Fruit fly (Drosophila melanogaster) whole organism, adult: Measurements from ENCODE around the gene RpS27A.
A peak's percentile ranks its signal among the peaks of the same experiment; 100 is the strongest.

Experiments used
- CG11617 ChIP-seq: fragments of 200-800 bp; sonication (Bioruptor generic); optimal IDR thresholded peaks from 2 replicates; lab custom pipeline; 2017; ENCODE audit warnings: mild to moderate bottlenecking, missing biosample characterization, missing genetic modification reagents, missing genetic modification characterization
- CG12768 ChIP-seq: fragments of 200-800 bp; sonication (Bioruptor generic); optimal IDR thresholded peaks from 2 replicates; lab custom pipeline; 2017; ENCODE audit warnings: missing biosample characterization, missing genetic modification characterization, mild to moderate bottlenecking, moderate library complexity, missing genetic modification reagents
- CG14711 ChIP-seq: fragments of 200-800 bp; sonication (Bioruptor generic); optimal IDR thresholded peaks from 2 replicates; lab custom pipeline; 2018; ENCODE audit warnings: missing biosample characterization, mild to moderate bottlenecking, missing genetic modification characterization, moderate library complexity
- CG1620 ChIP-seq: fragments of 200-800 bp; sonication (Bioruptor generic); optimal IDR thresholded peaks from 2 replicates; lab custom pipeline; 2016; ENCODE audit warnings: missing biosample characterization, missing genetic modification characterization
- CG33017 ChIP-seq: fragments of 200-800 bp; sonication (Bioruptor generic); optimal IDR thresholded peaks from 2 replicates; lab custom pipeline; 2018; ENCODE audit warnings: missing biosample characterization, mild to moderate bottlenecking, missing genetic modification characterization, moderate library complexity
- CG5204 ChIP-seq: fragments of 200-800 bp; sonication (Bioruptor generic); optimal IDR thresholded peaks from 2 replicates; lab custom pipeline; 2016; ENCODE audit warnings: missing biosample characterization, missing genetic modification characterization
- CG7045 ChIP-seq: fragments of 200-800 bp; sonication (Bioruptor generic); optimal IDR thresholded peaks from 2 replicates; lab custom pipeline; 2017; ENCODE audit warnings: missing biosample characterization, mild to moderate bottlenecking, missing genetic modification characterization
- CG7101 ChIP-seq: fragments of 200-800 bp; sonication (Bioruptor generic); optimal IDR thresholded peaks from 2 replicates; lab custom pipeline; 2018; ENCODE audit warnings: missing biosample characterization, mild to moderate bottlenecking, missing genetic modification characterization, moderate library complexity
- Clk ChIP-seq: fragments of 200-800 bp; sonication (Bioruptor generic); optimal IDR thresholded peaks from 2 replicates; lab custom pipeline; 2017; ENCODE audit warnings: missing biosample characterization, missing genetic modification characterization
- Crg-1 ChIP-seq: fragments of 200-800 bp; sonication (Bioruptor generic); optimal IDR thresholded peaks from 2 replicates; lab custom pipeline; 2016; ENCODE audit warnings: missing biosample characterization, missing genetic modification characterization
- Hr96 ChIP-seq: fragments of 200-800 bp; sonication (Bioruptor generic); optimal IDR thresholded peaks from 2 replicates; lab custom pipeline; 2016; ENCODE audit warnings: missing biosample characterization, missing genetic modification characterization
- Mnt ChIP-seq: fragments of 200-800 bp; sonication (Bioruptor generic); optimal IDR thresholded peaks from 2 replicates; lab custom pipeline; 2016; ENCODE audit warnings: missing biosample characterization, mild to moderate bottlenecking, missing genetic modification characterization
- bab1 ChIP-seq: fragments of 200-800 bp; sonication (Bioruptor generic); optimal IDR thresholded peaks from 3 replicates; lab custom pipeline; 2019; ENCODE audit warnings: missing biosample characterization, mild to moderate bottlenecking, missing genetic modification characterization, moderate library complexity
- cic ChIP-seq: fragments of 200-800 bp; sonication (Bioruptor generic); optimal IDR thresholded peaks from 2 replicates; lab custom pipeline; 2017; ENCODE audit warnings: missing biosample characterization, mild to moderate bottlenecking, missing genetic modification characterization, moderate library complexity
- cnc ChIP-seq, 2 experiments: fragments of >200 bp; optimal IDR thresholded peaks; 2 replicates each; lab custom pipeline; 2017
- kay ChIP-seq: fragments of 200-800 bp; sonication (Bioruptor generic); peaks from one replicate; lab custom pipeline; 2016; ENCODE audit warnings: missing biosample characterization, missing genetic modification characterization, borderline replicate concordance
- ovo ChIP-seq: fragments of 200-800 bp; sonication (Bioruptor generic); optimal IDR thresholded peaks from 2 replicates; lab custom pipeline; 2016; ENCODE audit warnings: missing biosample characterization, missing genetic modification characterization
- pad ChIP-seq: fragments of 200-800 bp; sonication (Bioruptor generic); optimal IDR thresholded peaks from 3 replicates; lab custom pipeline; 2017; ENCODE audit warnings: missing biosample characterization, missing genetic modification characterization, mild to moderate bottlenecking, moderate library complexity, missing genetic modification reagents
- tj ChIP-seq: fragments of 200-800 bp; sonication (Bioruptor generic); optimal IDR thresholded peaks from 3 replicates; lab custom pipeline; 2017; ENCODE audit warnings: missing biosample characterization, mild to moderate bottlenecking, missing genetic modification characterization, moderate library complexity
- toe ChIP-seq: fragments of 200-800 bp; sonication (Bioruptor generic); optimal IDR thresholded peaks from 2 replicates; lab custom pipeline; 2016; ENCODE audit warnings: missing biosample characterization, missing genetic modification characterization

Gene RpS27A

dm6 chr2L:10413251-10414127 is 5.3 kb downstream of the RpS27A start, which contains the start of the genes CG5355 and Klp31E:
Gene CG5355, minus strand, starts transcription at chr2L:10413463.
Gene Klp31E, plus strand, starts transcription at chr2L:10414017.
- peak; percentile 31 for TF ChIP-seq Clk (GFP tag; lab: Kevin White, UChicago)
- peak; percentile 78 for TF ChIP-seq CG11617 (GFP tag; lab: Kevin White, UChicago)
- TF ChIP-seq bab1 (GFP tag; lab: Kevin White, UChicago) = no peak
- peak; percentile 61 for TF ChIP-seq CG12768
- TF ChIP-seq tj (GFP tag; lab: Kevin White, UChicago) = peak; percentile 39
- peak; percentile 33 for TF ChIP-seq Mnt (GFP tag; lab: Kevin White, UChicago)
- no peak for TF ChIP-seq ovo (GFP tag; lab: Kevin White, UChicago)
- TF ChIP-seq cnc (optimal IDR thresholded peaks at IDR 0.05; lab: Kevin White, UChicago) = peak in 1 of 2 experiments; percentile 37
- peak; percentile 52 for TF ChIP-seq pad (GFP tag; lab: Kevin White, UChicago)
- TF ChIP-seq Hr96 (GFP tag; lab: Kevin White, UChicago) = no peak
- TF ChIP-seq cic (GFP tag; lab: Kevin White, UChicago) = no peak
- peak; percentile 47 for TF ChIP-seq CG14711 (tag; lab: Kevin White, UChicago)
- TF ChIP-seq CG7045 (GFP tag; lab: Kevin White, UChicago) = peak; percentile 64
- TF ChIP-seq CG5204 (GFP tag; lab: Kevin White, UChicago) = no peak
- TF ChIP-seq CG1620 (GFP tag; lab: Kevin White, UChicago) = peak; percentile 46
- no peak for TF ChIP-seq Crg-1 (GFP tag; lab: Kevin White, UChicago)
- no peak for TF ChIP-seq kay
- peak; percentile 60 for TF ChIP-seq CG7101
- TF ChIP-seq CG33017 (tag; lab: Kevin White, UChicago) = peak; percentile 41
- TF ChIP-seq toe = no peak

dm6 chr2L:10418981-10419380 is 10.8 kb downstream of the RpS27A start, which contains the start of gene RfC3:
Gene RfC3, plus strand, starts transcription at chr2L:10419190.
- TF ChIP-seq kay = peak; percentile 94
- peak; percentile 16 for TF ChIP-seq Mnt (GFP tag; lab: Kevin White, UChicago)
- TF ChIP-seq pad (GFP tag; lab: Kevin White, UChicago) = no peak
- no peak for TF ChIP-seq CG5204 (GFP tag; lab: Kevin White, UChicago)
- TF ChIP-seq Crg-1 (GFP tag; lab: Kevin White, UChicago) = no peak
- TF ChIP-seq bab1 (GFP tag; lab: Kevin White, UChicago) = no peak
- TF ChIP-seq tj (GFP tag; lab: Kevin White, UChicago) = no peak

dm6 chr2L:10422643-10423606 is 14.8 kb downstream of the RpS27A start, which contains the start of the genes pie and Wdfy2:
Gene pie, minus strand, starts transcription at chr2L:10422780.
Gene Wdfy2, plus strand, starts transcription at chr2L:10423291.
- peak; percentile 4 for TF ChIP-seq bab1 (GFP tag; lab: Kevin White, UChicago)
- peak; percentile 68 for TF ChIP-seq kay
- TF ChIP-seq CG14711 (tag; lab: Kevin White, UChicago) = no peak
- TF ChIP-seq tj (GFP tag; lab: Kevin White, UChicago) = peak; percentile 88

dm6 chr2L:10425599-10425998 is 17.4 kb downstream of the RpS27A start:
- TF ChIP-seq CG7101 (no peak), CG7045 (GFP tag; lab: Kevin White, UChicago) (no peak), Hr96 (GFP tag; lab: Kevin White, UChicago) (no peak), ovo (GFP tag; lab: Kevin White, UChicago) (no peak), CG1620 (GFP tag; lab: Kevin White, UChicago) (no peak), bab1 (GFP tag; lab: Kevin White, UChicago) (no peak), pad (GFP tag; lab: Kevin White, UChicago) (no peak), cnc (optimal IDR thresholded peaks at IDR 0.05; lab: Kevin White, UChicago) (no peak), tj (GFP tag; lab: Kevin White, UChicago) (no peak)

dm6 chr2L:10426534-10427048 is 18.4 kb downstream of the RpS27A start, which contains the start of the genes SmB and KdelR:
Gene SmB, minus strand, starts transcription at chr2L:10426627.
Gene KdelR, plus strand, starts transcription at chr2L:10426887.
- no peak for TF ChIP-seq Hr96 (GFP tag; lab: Kevin White, UChicago)
- no peak for TF ChIP-seq CG33017 (tag; lab: Kevin White, UChicago)
- no peak for TF ChIP-seq toe
- no peak for TF ChIP-seq CG1620 (GFP tag; lab: Kevin White, UChicago)
- no peak for TF ChIP-seq CG12768
- TF ChIP-seq cic (GFP tag; lab: Kevin White, UChicago) = peak; percentile 26
- TF ChIP-seq kay = no peak
- TF ChIP-seq CG14711 (tag; lab: Kevin White, UChicago) = peak; percentile 65
- no peak for TF ChIP-seq CG5204 (GFP tag; lab: Kevin White, UChicago)
- TF ChIP-seq ovo (GFP tag; lab: Kevin White, UChicago) = no peak
- TF ChIP-seq cnc (optimal IDR thresholded peaks at IDR 0.05; lab: Kevin White, UChicago) = peak in 1 of 2 experiments; percentile 2
- TF ChIP-seq bab1 (GFP tag; lab: Kevin White, UChicago) = peak; percentile 34
- TF ChIP-seq pad (GFP tag; lab: Kevin White, UChicago) = no peak
- TF ChIP-seq Clk (GFP tag; lab: Kevin White, UChicago) = no peak
- peak; percentile 97 for TF ChIP-seq tj (GFP tag; lab: Kevin White, UChicago)
- TF ChIP-seq Crg-1 (GFP tag; lab: Kevin White, UChicago) = peak; percentile 54
- peak; percentile 89 for TF ChIP-seq Mnt (GFP tag; lab: Kevin White, UChicago)
- peak; percentile 63 for TF ChIP-seq CG7101
- TF ChIP-seq CG7045 (GFP tag; lab: Kevin White, UChicago) = no peak
- peak; percentile 65 for TF ChIP-seq CG11617 (GFP tag; lab: Kevin White, UChicago)
